Worm (Caenorhabditis elegans) whole organism, late embryonic: ENCODE results near the gene ergi-3.

ENCODE experiments used
- K02D7.2 ChIP-seq: sonication (generic microtip); optimal IDR thresholded peaks from 2 replicates; lab custom pipeline; 2017; ENCODE audit warnings: mild to moderate bottlenecking, missing genetic modification characterization, missing compliant biosample characterization
- T23F11.4 ChIP-seq: fragments of 200-800 bp; sonication (Bioruptor generic); optimal IDR thresholded peaks from 2 replicates; lab custom pipeline; 2018; ENCODE audit warnings: mild to moderate bottlenecking, missing genetic modification characterization, missing compliant biosample characterization
- ama-1 ChIP-seq: fragments of 150-350 bp; optimal IDR thresholded peaks from 2 replicates; lab custom pipeline; 2014
- ceh-22 ChIP-seq: sonication (generic microtip); optimal IDR thresholded peaks from 2 replicates; lab custom pipeline; 2017; ENCODE audit warnings: missing biosample characterization, missing genetic modification characterization
- ceh-24 ChIP-seq: sonication (generic microtip); optimal IDR thresholded peaks from 2 replicates; lab custom pipeline; 2016; ENCODE audit warnings: mild to moderate bottlenecking, missing genetic modification characterization, missing compliant biosample characterization
- ceh-45 ChIP-seq: fragments of 200-800 bp; sonication (Bioruptor generic); IDR thresholded peaks from 2 replicates; pipeline ENCODE4 v1.3.6; 2022; ENCODE audit warnings: missing genetic modification reagents, missing genetic modification characterization, missing compliant biosample characterization
- eyg-1 ChIP-seq: sonication (generic microtip); optimal IDR thresholded peaks from 2 replicates; lab custom pipeline; 2016; ENCODE audit warnings: missing genotype, missing genetic modification characterization, missing compliant biosample characterization
- fkh-10 ChIP-seq: fragments of 150-350 bp; optimal IDR thresholded peaks from 2 replicates; lab custom pipeline; 2014; ENCODE audit warnings: missing biosample characterization, missing genetic modification reagents, missing genetic modification characterization
- gmeb-2 ChIP-seq: sonication (generic microtip); optimal IDR thresholded peaks from 2 replicates; lab custom pipeline; 2016; ENCODE audit warnings: missing genetic modification characterization, inconsistent platforms, missing compliant biosample characterization
- lin-11 ChIP-seq: fragments of 200-800 bp; sonication (Bioruptor generic); optimal IDR thresholded peaks from 2 replicates; lab custom pipeline; 2018; ENCODE audit warnings: mild to moderate bottlenecking, missing genetic modification characterization, missing compliant biosample characterization
- nfya-1 ChIP-seq: sonication (generic microtip); optimal IDR thresholded peaks from 2 replicates; lab custom pipeline; 2017; ENCODE audit warnings: missing genetic modification characterization, mild to moderate bottlenecking, missing compliant biosample characterization, antibody characterized with exemption, moderate library complexity
- pqm-1 ChIP-seq: sonication (generic microtip); optimal IDR thresholded peaks from 2 replicates; lab custom pipeline; 2016; ENCODE audit warnings: missing genetic modification characterization, missing compliant biosample characterization
- sox-2 ChIP-seq: fragments of 200-800 bp; sonication (Bioruptor generic); IDR thresholded peaks from 2 replicates; pipeline ENCODE4 v1.3.6; 2022; ENCODE audit warnings: missing genetic modification reagents, missing genetic modification characterization, missing compliant biosample characterization
- zip-5 ChIP-seq: sonication (generic microtip); optimal IDR thresholded peaks from 2 replicates; lab custom pipeline; 2016; ENCODE audit warnings: missing genetic modification characterization, missing compliant biosample characterization

- TF ChIP-seq lin-11 (tag; lab: Kevin White, UChicago) (no peak), ama-1 (no peak), eyg-1 (no peak), ceh-22 (no peak), gmeb-2 (no peak), pqm-1 (tag; lab: Kevin White, UChicago) (no peak), K02D7.2 (tag; lab: Kevin White, UChicago) (no peak), ceh-24 (tag; lab: Kevin White, UChicago) (no peak), ceh-45 (GFP tag; lab: Robert Waterston, UW) (no peak), zip-5 (tag; lab: Kevin White, UChicago) (no peak), T23F11.4 (GFP tag; lab: Kevin White, UChicago) (no peak), fkh-10 (no peak), nfya-1 (tag; lab: Kevin White, UChicago) (no peak), sox-2 (no peak)
These were observed 26.1 kb upstream of the ergi-3 start, which contains the start of gene H08J19.1 for ce11 chrX:15642638-15643037.
